Worm (Caenorhabditis elegans) whole organism, L4 larva: ENCODE data around the gene ifas-2.

ENCODE experiments used
- D1046.2 ChIP-seq: fragments of 200-800 bp; sonication (Bioruptor generic); IDR thresholded peaks from 2 replicates; pipeline ENCODE4 v1.3.6; 2022; ENCODE audit warnings: missing genetic modification characterization, missing compliant biosample characterization
- F37D6.2 ChIP-seq: sonication (generic microtip); optimal IDR thresholded peaks from 2 replicates; lab custom pipeline; 2016; ENCODE audit warnings: mild to moderate bottlenecking, missing genetic modification characterization, missing compliant biosample characterization
- T20F7.1 ChIP-seq: fragments of 200-800 bp; sonication (Bioruptor generic); optimal IDR thresholded peaks from 2 replicates; lab custom pipeline; 2018; ENCODE audit warnings: mild to moderate bottlenecking, missing genetic modification characterization, missing compliant biosample characterization
- T26A8.4 ChIP-seq: fragments of 200-800 bp; sonication (Bioruptor generic); IDR thresholded peaks from 2 replicates; pipeline ENCODE4 v1.3.6; 2022; ENCODE audit warnings: missing genetic modification characterization, missing compliant biosample characterization
- Y48G9A.11 ChIP-seq: fragments of 200-800 bp; sonication (Bioruptor generic); IDR thresholded peaks from 2 replicates; pipeline ENCODE4 v1.3.6; 2022; ENCODE audit warnings: missing genetic modification reagents, missing genetic modification characterization, missing compliant biosample characterization
- Y75B8A.6 ChIP-seq: fragments of 200-800 bp; sonication (Bioruptor generic); IDR thresholded peaks from 2 replicates; pipeline ENCODE4 v1.3.6; 2022; ENCODE audit warnings: missing genetic modification reagents, missing genetic modification characterization, missing compliant biosample characterization
- ZK546.5 ChIP-seq, 2 experiments: sonication (generic microtip); optimal IDR thresholded peaks; 2 replicates each; lab custom pipeline; 2017; ENCODE audit warnings: missing biosample characterization in 2 of 2, missing genetic modification characterization in 2 of 2
- aha-1 ChIP-seq: fragments of 150-350 bp; peaks from one replicate; lab custom pipeline; 2014; ENCODE audit warnings: missing biosample characterization, missing genetic modification characterization
- ceh-32 ChIP-seq: sonication (generic microtip); optimal IDR thresholded peaks from 2 replicates; lab custom pipeline; 2016; ENCODE audit warnings: mild to moderate bottlenecking, missing genetic modification characterization, missing compliant biosample characterization; ENCODE audit not compliant: poor library complexity
- ceh-44 ChIP-seq: fragments of 200-800 bp; sonication (Bioruptor generic); IDR thresholded peaks from 2 replicates; pipeline ENCODE4 v1.3.6; 2022; ENCODE audit warnings: missing genetic modification reagents, missing genetic modification characterization, missing compliant biosample characterization
- ceh-62 ChIP-seq: sonication (generic microtip); optimal IDR thresholded peaks from 2 replicates; lab custom pipeline; 2017; ENCODE audit warnings: missing biosample characterization, missing genetic modification characterization
- ctbp-1 ChIP-seq: fragments of 200-800 bp; sonication (Bioruptor generic); IDR thresholded peaks from 2 replicates; pipeline ENCODE4 v1.3.6; 2022; ENCODE audit warnings: missing genetic modification reagents, missing genetic modification characterization, missing compliant biosample characterization
- dmd-9 ChIP-seq: fragments of 200-800 bp; sonication (Bioruptor generic); IDR thresholded peaks from 2 replicates; pipeline ENCODE4 v1.3.6; 2022; ENCODE audit warnings: missing genetic modification reagents, missing genetic modification characterization, missing compliant biosample characterization
- dve-1 ChIP-seq: sonication (generic microtip); optimal IDR thresholded peaks from 2 replicates; lab custom pipeline; 2017; ENCODE audit warnings: antibody characterized with exemption, mild to moderate bottlenecking, missing genetic modification characterization, missing compliant biosample characterization; ENCODE audit not compliant: insufficient read depth
- egl-43 ChIP-seq: fragments of 200-800 bp; sonication (Bioruptor generic); IDR thresholded peaks from 2 replicates; pipeline ENCODE4 v1.3.6; 2022; ENCODE audit warnings: missing genetic modification reagents, missing genetic modification characterization, missing compliant biosample characterization
- fkh-10 ChIP-seq: fragments of 150-350 bp; optimal IDR thresholded peaks from 2 replicates; lab custom pipeline; 2014; ENCODE audit warnings: missing biosample characterization, missing genetic modification reagents, missing genetic modification characterization
- hif-1 ChIP-seq, 2 experiments: sonication (generic microtip); optimal IDR thresholded peaks; 2 replicates each; lab custom pipeline; 2016 to 2017; ENCODE audit warnings: missing compliant biosample characterization in 2 of 2, missing genetic modification characterization in 2 of 2, missing genetic modification reagents in 2 of 2, missing genotype in 2 of 2, mild to moderate bottlenecking in 1 of 2
- jun-1 ChIP-seq: fragments of 150-350 bp; optimal IDR thresholded peaks from 2 replicates; lab custom pipeline; 2014; ENCODE audit warnings: missing biosample characterization, missing genetic modification reagents, missing genetic modification characterization
- lim-7 ChIP-seq: fragments of 200-800 bp; sonication (Bioruptor generic); IDR thresholded peaks from 2 replicates; pipeline ENCODE4 v1.3.6; 2022; ENCODE audit warnings: missing genetic modification characterization, missing compliant biosample characterization
- lin-1 ChIP-seq: fragments of 200-800 bp; sonication (Bioruptor generic); IDR thresholded peaks from 2 replicates; pipeline ENCODE4 v1.3.6; 2022; ENCODE audit warnings: missing genetic modification reagents, missing genetic modification characterization, missing compliant biosample characterization
- lin-29 ChIP-seq: fragments of 200-800 bp; sonication (Bioruptor generic); IDR thresholded peaks from 2 replicates; pipeline ENCODE4 v1.3.6; 2022; ENCODE audit warnings: missing genetic modification reagents, missing genetic modification characterization, missing compliant biosample characterization
- lin-39 ChIP-seq: fragments of 150-350 bp; optimal IDR thresholded peaks from 2 replicates; lab custom pipeline; 2014; ENCODE audit warnings: missing biosample characterization, missing genetic modification reagents, missing genetic modification characterization
- mdl-1 ChIP-seq, 2 experiments: fragments of 150-350 bp in 1 of 2; sonication (generic microtip) in 1 of 2; optimal IDR thresholded peaks; 2 replicates each; lab custom pipeline; 2014 to 2017; ENCODE audit warnings: missing biosample characterization in 2 of 2, missing genetic modification characterization in 2 of 2
- mdt-29 ChIP-seq: fragments of 200-800 bp; sonication (Bioruptor generic); IDR thresholded peaks from 2 replicates; pipeline ENCODE4 v1.3.6; 2022; ENCODE audit warnings: missing genetic modification reagents, missing genetic modification characterization, missing compliant biosample characterization
- mxl-2 ChIP-seq: fragments of 200-800 bp; sonication (Bioruptor generic); conservative IDR thresholded peaks from 2 replicates; pipeline ENCODE4 v1.3.6; 2022; ENCODE audit warnings: missing genetic modification reagents, missing genetic modification characterization, missing compliant biosample characterization
- mxl-3 ChIP-seq: fragments of 200-800 bp; sonication (Bioruptor generic); optimal IDR thresholded peaks from 2 replicates; lab custom pipeline; 2018; ENCODE audit warnings: mild to moderate bottlenecking, missing genetic modification characterization, missing compliant biosample characterization
- nhr-11 ChIP-seq: fragments of 150-350 bp; optimal IDR thresholded peaks from 2 replicates; lab custom pipeline; 2014; ENCODE audit warnings: missing biosample characterization, missing genetic modification characterization
- nhr-237 ChIP-seq: sonication (generic microtip); optimal IDR thresholded peaks from 2 replicates; lab custom pipeline; 2017; ENCODE audit warnings: missing biosample characterization, missing genetic modification characterization
- nhr-42 ChIP-seq: fragments of 200-800 bp; sonication (Bioruptor generic); IDR thresholded peaks from 2 replicates; pipeline ENCODE4 v1.3.6; 2022; ENCODE audit warnings: missing genetic modification characterization, missing compliant biosample characterization
- php-3 ChIP-seq: fragments of 200-800 bp; sonication (Bioruptor generic); IDR thresholded peaks from 2 replicates; pipeline ENCODE4 v1.3.6; 2022; ENCODE audit warnings: missing genetic modification reagents, missing genetic modification characterization, missing compliant biosample characterization
- pqm-1 ChIP-seq: sonication (generic microtip); optimal IDR thresholded peaks from 2 replicates; lab custom pipeline; 2017; ENCODE audit warnings: missing biosample characterization, missing genetic modification characterization
- sdz-12 ChIP-seq: fragments of 200-800 bp; sonication (Bioruptor generic); optimal IDR thresholded peaks from 2 replicates; lab custom pipeline; 2018; ENCODE audit warnings: mild to moderate bottlenecking, missing genetic modification characterization, missing compliant biosample characterization
- skn-1 ChIP-seq: fragments of 150-350 bp; optimal IDR thresholded peaks from 2 replicates; lab custom pipeline; 2014; ENCODE audit warnings: missing biosample characterization, missing genetic modification characterization
- snpc-1.2 ChIP-seq: fragments of 200-800 bp; sonication (Bioruptor generic); IDR thresholded peaks from 2 replicates; pipeline ENCODE4 v1.3.6; 2022; ENCODE audit warnings: missing genetic modification reagents, missing genetic modification characterization, missing compliant biosample characterization
- unc-130 ChIP-seq: sonication (generic microtip); optimal IDR thresholded peaks from 2 replicates; lab custom pipeline; 2016; ENCODE audit warnings: missing genetic modification reagents, missing genetic modification characterization, missing compliant biosample characterization
- unc-62 ChIP-seq, 3 experiments: fragments of 150-350 bp in 1 of 3; sonication (generic microtip); optimal IDR thresholded peaks in 2 of 3; peaks in 1 of 3; 1 replicate in 1 of 3; 2 replicates in 2 of 3; lab custom pipeline; 2014 to 2017; ENCODE audit warnings: missing biosample characterization in 3 of 3, missing genetic modification characterization in 3 of 3, missing genetic modification reagents in 3 of 3, missing genotype in 1 of 3
- zag-1 ChIP-seq: fragments of 150-350 bp; optimal IDR thresholded peaks from 2 replicates; lab custom pipeline; 2014; ENCODE audit warnings: missing biosample characterization, missing genetic modification characterization
- zfp-2 ChIP-seq: sonication (generic microtip); optimal IDR thresholded peaks from 2 replicates; lab custom pipeline; 2016; ENCODE audit warnings: mild to moderate bottlenecking, missing genetic modification characterization, missing compliant biosample characterization

ifas-2 gene

ce11 chrV:16869740-16870139 is 18.9 kb downstream of the ifas-2 start, which contains the start of gene clec-33:
clec-33 (minus strand) TSS chrV:16869840.
- TF ChIP-seq Y48G9A.11 (GFP tag; lab: Robert Waterston, UW) (no peak), sdz-12 (GFP tag; lab: Kevin White, UChicago) (no peak), unc-130 (GFP tag; lab: Kevin White, UChicago) (no peak), D1046.2 (GFP tag; lab: Robert Waterston, UW) (no peak), lin-1 (GFP tag; lab: Robert Waterston, UW) (no peak), T20F7.1 (no peak), nhr-11 (no peak), ceh-44 (no peak), ZK546.5 (tag; optimal IDR thresholded peaks at IDR 0.05; lab: Kevin White, UChicago) (no peak), jun-1 (tag; lab: Kevin White, UChicago) (no peak), egl-43 (GFP tag; lab: Robert Waterston, UW) (no peak), php-3 (GFP tag; lab: Robert Waterston, UW) (no peak), fkh-10 (no peak), T26A8.4 (GFP tag; lab: Robert Waterston, UW) (no peak), snpc-1.2 (GFP tag; lab: Robert Waterston, UW) (no peak), ctbp-1 (no peak), dve-1 (tag; lab: Kevin White, UChicago) (no peak)
- TF ChIP-seq, all 104 proteins: peak for 0

DNA sequence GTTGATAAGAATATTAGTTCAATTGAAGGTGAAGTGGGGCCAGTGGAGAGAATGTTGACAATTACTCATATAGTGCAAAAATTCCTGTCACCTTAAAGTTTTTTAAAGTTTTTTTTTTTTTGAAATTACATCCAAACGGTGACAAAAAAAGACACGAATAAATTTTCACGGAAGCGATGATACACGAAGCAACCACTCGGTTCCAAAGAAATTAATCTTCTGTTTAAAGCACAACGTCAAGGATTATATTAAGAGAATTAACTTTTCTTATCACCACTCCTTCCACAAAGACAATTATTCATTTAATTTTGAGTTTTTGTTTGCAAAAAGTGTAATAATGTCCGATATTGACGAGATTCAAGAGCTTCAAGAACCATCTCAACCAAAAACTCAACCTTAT is 23.3 kb downstream of the ifas-2 start, which contains the start of gene clec-28:
clec-28 (plus strand) TSS at position 301 of the 400 bp plus-strand sequence.
- TF ChIP-seq mdl-1 (tag; optimal IDR thresholded peaks at IDR 0.05; lab: Kevin White, UChicago): no peak
- TF ChIP-seq lim-7 (GFP tag; lab: Robert Waterston, UW): no peak
- no peak for TF ChIP-seq egl-43 (GFP tag; lab: Robert Waterston, UW)
- TF ChIP-seq ceh-32 (tag; lab: Kevin White, UChicago): no peak
- no peak for TF ChIP-seq sdz-12 (GFP tag; lab: Kevin White, UChicago)
- no peak for TF ChIP-seq mxl-2 (GFP tag; lab: Robert Waterston, UW)
- no peak for TF ChIP-seq aha-1
- TF ChIP-seq F37D6.2: no peak
- TF ChIP-seq zfp-2 (tag; lab: Kevin White, UChicago): no peak
- TF ChIP-seq nhr-42 (GFP tag; lab: Robert Waterston, UW): no peak
- no peak for TF ChIP-seq zag-1 (tag; lab: Kevin White, UChicago)
- TF ChIP-seq mdt-29 (GFP tag; lab: Robert Waterston, UW): no peak
- TF ChIP-seq unc-62 (GFP tag; optimal IDR thresholded peaks at IDR 0.05 in 1 of 2; lab: Kevin White, UChicago): no peak
- no peak for TF ChIP-seq unc-62 (tag; optimal IDR thresholded peaks at IDR 0.05; lab: Kevin White, UChicago)
- TF ChIP-seq Y75B8A.6: no peak
- TF ChIP-seq lin-29: no peak
- no peak for TF ChIP-seq dmd-9 (GFP tag; lab: Robert Waterston, UW)
- TF ChIP-seq mxl-3 (GFP tag; lab: Kevin White, UChicago): no peak
- no peak for TF ChIP-seq pqm-1 (tag; lab: Kevin White, UChicago)
- TF ChIP-seq skn-1: no peak

- TF ChIP-seq lin-39: no peak
- TF ChIP-seq ceh-62 (tag; lab: Kevin White, UChicago): no peak
Measured at ce11 chrV:16861719-16862118, 27.0 kb downstream of the ifas-2 start, which contains the start of the genes clec-32 and clec-24. clec-32 (minus strand) TSS chrV:16861819. clec-24 (plus strand) TSS chrV:16862012.

ce11 chrV:16857977-16858479 is 30.7 kb downstream of the ifas-2 start, which contains the start of the genes clec-31 and clec-22:
clec-31 (minus strand) TSS chrV:16858077.
clec-22 (plus strand) TSS chrV:16858429.
- TF ChIP-seq fkh-10 (no peak), hif-1 (tag; optimal IDR thresholded peaks at IDR 0.05; lab: Kevin White, UChicago) (no peak), lin-39 (no peak), nhr-237 (tag; lab: Kevin White, UChicago) (no peak)
